Fruit fly (Drosophila melanogaster) whole organism, embryonic: Measurements from ENCODE around the gene Cpsf100.
A peak's percentile ranks its signal among the peaks of the same experiment; 100 is the strongest.

Source experiments
- Aef1 ChIP-seq: fragments of 200-800 bp; sonication (Bioruptor generic); IDR thresholded peaks from 3 replicates; pipeline ENCODE4 v1.3.6; 2022; ENCODE audit warnings: missing biosample characterization, missing genetic modification characterization
- BtbVII ChIP-seq: fragments of 200-800 bp; sonication (Bioruptor generic); optimal IDR thresholded peaks from 3 replicates; lab custom pipeline; 2017; ENCODE audit warnings: missing biosample characterization, mild to moderate bottlenecking, missing genetic modification characterization
- CG11247 ChIP-seq: fragments of 200-800 bp; sonication (Bioruptor generic); IDR thresholded peaks from 2 replicates; pipeline ENCODE4 v1.3.6; 2022; ENCODE audit warnings: missing biosample characterization, missing genetic modification characterization
- CG11723 ChIP-seq: fragments of 200-800 bp; sonication (Bioruptor generic); optimal IDR thresholded peaks from 2 replicates; lab custom pipeline; 2017; ENCODE audit warnings: missing biosample characterization, mild to moderate bottlenecking, missing genetic modification characterization
- CG13775 ChIP-seq: fragments of 200-800 bp; sonication (Bioruptor generic); optimal IDR thresholded peaks from 3 replicates; lab custom pipeline; 2017; ENCODE audit warnings: missing biosample characterization, mild to moderate bottlenecking, missing genetic modification characterization
- CG15073 ChIP-seq: fragments of 200-800 bp; sonication (Bioruptor generic); optimal IDR thresholded peaks from 2 replicates; lab custom pipeline; 2016; ENCODE audit warnings: missing biosample characterization, missing genetic modification characterization
- CG17359 ChIP-seq: fragments of 200-800 bp; sonication (Bioruptor generic); optimal IDR thresholded peaks from 3 replicates; lab custom pipeline; 2018; ENCODE audit warnings: missing biosample characterization, mild to moderate bottlenecking, missing genetic modification characterization, moderate library complexity
- CG17612 ChIP-seq: fragments of 200-800 bp; sonication (Bioruptor generic); IDR thresholded peaks from 2 replicates; pipeline ENCODE4 v1.3.6; 2022; ENCODE audit warnings: missing biosample characterization, missing genetic modification characterization
- CG2875 ChIP-seq: fragments of 200-800 bp; sonication (Bioruptor generic); optimal IDR thresholded peaks from 2 replicates; lab custom pipeline; 2017; ENCODE audit warnings: missing biosample characterization, mild to moderate bottlenecking, missing genetic modification characterization, missing genetic modification reagents
- CG31365 ChIP-seq: fragments of 200-800 bp; sonication (Bioruptor generic); optimal IDR thresholded peaks from 2 replicates; lab custom pipeline; 2018; ENCODE audit warnings: missing biosample characterization, mild to moderate bottlenecking, missing genetic modification characterization
- CG6654 ChIP-seq: fragments of 200-800 bp; sonication (Bioruptor generic); optimal IDR thresholded peaks from 2 replicates; lab custom pipeline; 2017; ENCODE audit warnings: missing biosample characterization, mild to moderate bottlenecking, missing genetic modification characterization
- CG7556 ChIP-seq: fragments of 200-800 bp; sonication (Bioruptor generic); optimal IDR thresholded peaks from 2 replicates; lab custom pipeline; 2017; ENCODE audit warnings: missing biosample characterization, mild to moderate bottlenecking, missing genetic modification characterization
- CG8359 ChIP-seq: fragments of 200-800 bp; sonication (Bioruptor generic); optimal IDR thresholded peaks from 2 replicates; lab custom pipeline; 2017; ENCODE audit warnings: missing biosample characterization, mild to moderate bottlenecking, missing genetic modification characterization, borderline replicate concordance
- CG9932 ChIP-seq: fragments of 200-800 bp; sonication (Bioruptor generic); IDR thresholded peaks from 2 replicates; pipeline ENCODE4 v1.3.6; 2022; ENCODE audit warnings: missing biosample characterization, missing genetic modification characterization
- Camta ChIP-seq: fragments of 200-800 bp; sonication (Bioruptor generic); optimal IDR thresholded peaks from 2 replicates; lab custom pipeline; 2016; ENCODE audit warnings: missing biosample characterization, missing genetic modification characterization
- CrebB ChIP-seq: fragments of 200-800 bp; sonication (Bioruptor generic); optimal IDR thresholded peaks from 3 replicates; lab custom pipeline; 2018; ENCODE audit warnings: missing biosample characterization, mild to moderate bottlenecking, missing genetic modification characterization
- D19B ChIP-seq: fragments of 200-800 bp; sonication (Bioruptor generic); optimal IDR thresholded peaks from 2 replicates; lab custom pipeline; 2017; ENCODE audit warnings: missing biosample characterization, mild to moderate bottlenecking, missing genetic modification characterization
- Dref ChIP-seq: fragments of 200-800 bp; sonication (Bioruptor generic); IDR thresholded peaks from 2 replicates; pipeline ENCODE4 v1.3.6; 2022; ENCODE audit warnings: missing biosample characterization, missing genetic modification characterization
- Eip74EF ChIP-seq, 2 experiments: fragments of 200-800 bp in 1 of 2; fragments of >200 bp in 1 of 2; sonication (Bioruptor generic) in 1 of 2; optimal IDR thresholded peaks; 2 replicates each; lab custom pipeline; 2017 to 2019; ENCODE audit warnings: missing biosample characterization in 2 of 2, missing genetic modification characterization in 2 of 2, mild to moderate bottlenecking in 1 of 2, moderate library complexity in 1 of 2
- Fer2 ChIP-seq: fragments of 200-800 bp; sonication (Bioruptor generic); optimal IDR thresholded peaks from 2 replicates; lab custom pipeline; 2018; ENCODE audit warnings: missing biosample characterization, mild to moderate bottlenecking, missing genetic modification characterization, moderate library complexity
- HLH4C ChIP-seq: fragments of 200-800 bp; sonication (Bioruptor generic); IDR thresholded peaks from 3 replicates; pipeline ENCODE4 v1.3.6; 2022; ENCODE audit warnings: missing biosample characterization, missing genetic modification characterization; ENCODE audit not compliant: partially characterized antibody
- Hmr ChIP-seq: fragments of 200-800 bp; sonication (Bioruptor generic); optimal IDR thresholded peaks from 3 replicates; lab custom pipeline; 2017; ENCODE audit warnings: mild to moderate bottlenecking, missing biosample characterization, missing genetic modification reagents, missing genetic modification characterization
- Hr3 ChIP-seq: fragments of 200-800 bp; sonication (Bioruptor generic); optimal IDR thresholded peaks from 3 replicates; lab custom pipeline; 2016; ENCODE audit warnings: missing biosample characterization, missing genetic modification characterization
- Mes4 ChIP-seq: fragments of 200-800 bp; sonication (Bioruptor generic); optimal IDR thresholded peaks from 2 replicates; lab custom pipeline; 2016; ENCODE audit warnings: missing biosample characterization, missing genetic modification characterization
- NC2α ChIP-seq: fragments of 200-800 bp; sonication (Bioruptor generic); optimal IDR thresholded peaks from 2 replicates; lab custom pipeline; 2016; ENCODE audit warnings: missing biosample characterization, missing genetic modification characterization
- NfI ChIP-seq: fragments of 200-800 bp; sonication (Bioruptor generic); optimal IDR thresholded peaks from 3 replicates; lab custom pipeline; 2018; ENCODE audit warnings: missing biosample characterization, mild to moderate bottlenecking, missing genetic modification characterization, moderate library complexity
- Opbp ChIP-seq: fragments of 200-800 bp; sonication (Bioruptor generic); IDR thresholded peaks from 3 replicates; pipeline ENCODE4 v1.3.6; 2022; ENCODE audit warnings: missing biosample characterization, missing genetic modification characterization; ENCODE audit not compliant: partially characterized antibody
- Poxn ChIP-seq: fragments of 200-800 bp; sonication (Bioruptor generic); IDR thresholded peaks from 2 replicates; pipeline ENCODE4 v1.3.6; 2022; ENCODE audit warnings: missing biosample characterization, missing genetic modification characterization
- Rfx ChIP-seq: fragments of 200-800 bp; sonication (Bioruptor generic); IDR thresholded peaks from 2 replicates; pipeline ENCODE4 v1.3.6; 2022; ENCODE audit warnings: missing biosample characterization, missing genetic modification characterization
- Sin3A ChIP-seq: fragments of >200 bp; optimal IDR thresholded peaks from 2 replicates; lab custom pipeline; 2018
- Ssrp ChIP-seq: fragments of 200-800 bp; sonication (Bioruptor generic); optimal IDR thresholded peaks from 2 replicates; lab custom pipeline; 2018; ENCODE audit warnings: missing biosample characterization, mild to moderate bottlenecking, missing genetic modification characterization, moderate library complexity
- al ChIP-seq: fragments of 200-800 bp; sonication (Bioruptor generic); IDR thresholded peaks from 2 replicates; pipeline ENCODE4 v1.3.6; 2022; ENCODE audit warnings: missing biosample characterization, missing genetic modification characterization
- bcd ChIP-seq: fragments of 200-800 bp; sonication (Bioruptor generic); optimal IDR thresholded peaks from 2 replicates; lab custom pipeline; 2017; ENCODE audit warnings: missing biosample characterization, mild to moderate bottlenecking, missing genetic modification characterization
- btn ChIP-seq: fragments of 200-800 bp; sonication (Bioruptor generic); optimal IDR thresholded peaks from 2 replicates; lab custom pipeline; 2016; ENCODE audit warnings: missing biosample characterization, missing genetic modification characterization
- chif ChIP-seq, 2 experiments: fragments of 200-800 bp; sonication (Bioruptor generic); optimal IDR thresholded peaks; 3 replicates each; lab custom pipeline; 2016; ENCODE audit warnings: missing biosample characterization in 2 of 2, missing genetic modification characterization in 2 of 2
- crol ChIP-seq: fragments of 200-800 bp; sonication (Bioruptor generic); IDR thresholded peaks from 2 replicates; pipeline ENCODE4 v1.3.6; 2022; ENCODE audit warnings: missing biosample characterization, missing genetic modification characterization
- dati ChIP-seq: fragments of 200-800 bp; sonication (Bioruptor generic); IDR thresholded peaks from 2 replicates; pipeline ENCODE4 v1.3.6; 2022; ENCODE audit warnings: missing biosample characterization, missing genetic modification characterization
- gem ChIP-seq: fragments of 200-800 bp; sonication (Bioruptor generic); optimal IDR thresholded peaks from 2 replicates; lab custom pipeline; 2019; ENCODE audit warnings: missing biosample characterization, mild to moderate bottlenecking, missing genetic modification characterization, moderate library complexity
- gfzf ChIP-seq: fragments of 200-800 bp; sonication (Bioruptor generic); optimal IDR thresholded peaks from 2 replicates; lab custom pipeline; 2016; ENCODE audit warnings: missing biosample characterization, mild to moderate bottlenecking, missing genetic modification characterization, moderate library complexity
- oc ChIP-seq: fragments of 200-800 bp; sonication (Bioruptor generic); optimal IDR thresholded peaks from 2 replicates; lab custom pipeline; 2018; ENCODE audit warnings: missing biosample characterization, mild to moderate bottlenecking, missing genetic modification characterization, moderate library complexity
- org-1 ChIP-seq: fragments of 200-800 bp; sonication (Bioruptor generic); optimal IDR thresholded peaks from 2 replicates; lab custom pipeline; 2017; ENCODE audit warnings: missing biosample characterization, missing genetic modification characterization
- p53 ChIP-seq: fragments of 200-800 bp; sonication (Bioruptor generic); optimal IDR thresholded peaks from 2 replicates; lab custom pipeline; 2016; ENCODE audit warnings: missing biosample characterization, missing genetic modification characterization
- ranshi ChIP-seq: fragments of 200-800 bp; sonication (Bioruptor generic); IDR thresholded peaks from 2 replicates; pipeline ENCODE4 v1.3.6; 2022; ENCODE audit warnings: missing biosample characterization, missing genetic modification characterization
- sob ChIP-seq: fragments of 200-800 bp; sonication (Bioruptor generic); IDR thresholded peaks from 2 replicates; pipeline ENCODE4 v1.3.6; 2022; ENCODE audit warnings: missing biosample characterization, missing genetic modification characterization
- sr ChIP-seq: fragments of 200-800 bp; sonication (Bioruptor generic); IDR thresholded peaks from 3 replicates; pipeline ENCODE4 v1.3.6; 2022; ENCODE audit warnings: missing biosample characterization, missing genetic modification characterization
- tap ChIP-seq: fragments of 200-800 bp; optimal IDR thresholded peaks from 3 replicates; lab custom pipeline; 2019; ENCODE audit warnings: missing biosample characterization, mild to moderate bottlenecking, missing genetic modification characterization, moderate library complexity
- wor ChIP-seq: fragments of 200-800 bp; sonication (Bioruptor generic); IDR thresholded peaks from 2 replicates; pipeline ENCODE4 v1.3.6; 2022; ENCODE audit warnings: missing biosample characterization, missing genetic modification characterization
- yki ChIP-seq: fragments of >200 bp; optimal IDR thresholded peaks from 3 replicates; lab custom pipeline; 2018
- zen2 ChIP-seq: fragments of 200-800 bp; sonication (Bioruptor generic); IDR thresholded peaks from 3 replicates; pipeline ENCODE4 v1.3.6; 2022; ENCODE audit warnings: missing biosample characterization, missing genetic modification characterization; ENCODE audit not compliant: partially characterized antibody
- zfh2 ChIP-seq: fragments of 200-800 bp; sonication (Bioruptor generic); optimal IDR thresholded peaks from 2 replicates; lab custom pipeline; 2016; ENCODE audit warnings: missing biosample characterization, missing genetic modification characterization

The Cpsf100 gene

dm6 chr3R:29040526-29041195 lies 6.3 kb downstream of the Cpsf100 start (continued):
- TF ChIP-seq oc, result no peak
- TF ChIP-seq NC2α (GFP tag; lab: Kevin White, UChicago), result no peak
- peak; percentile 80 for TF ChIP-seq CG7556 (GFP tag; lab: Kevin White, UChicago)
- TF ChIP-seq CG11723, result no peak
- no peak for TF ChIP-seq yki (lab: Kevin White, UChicago)
- peak; percentile 71 for TF ChIP-seq tap (tag; lab: Kevin White, UChicago)
- TF ChIP-seq Poxn, result no peak
- peak; percentile 46; the same call in 1 of the 3 replicates for TF ChIP-seq Aef1 (GFP tag; lab: Robert Waterston, UW)
- no peak for TF ChIP-seq Eip74EF (GFP tag; optimal IDR thresholded peaks at IDR 0.05; lab: Kevin White, UChicago)
- TF ChIP-seq Rfx (GFP tag; lab: Robert Waterston, UW), result peak; percentile 63; the same call in 1 of the 2 replicates
- peak; percentile 17 for TF ChIP-seq CrebB (tag; lab: Kevin White, UChicago)
- TF ChIP-seq zfh2 (GFP tag; lab: Kevin White, UChicago), result no peak
- TF ChIP-seq Mes4 (GFP tag; lab: Kevin White, UChicago), result no peak
- TF ChIP-seq NfI (GFP tag; lab: Kevin White, UChicago), result peak; percentile 68
- peak; percentile 72 for TF ChIP-seq org-1 (GFP tag; lab: Kevin White, UChicago)
- peak; percentile 74 for TF ChIP-seq CG17359 (tag; lab: Kevin White, UChicago)
- no peak for TF ChIP-seq Camta
- TF ChIP-seq Fer2 (tag; lab: Kevin White, UChicago), result peak; percentile 0
- 0 out of 2 replicates have a peak, but pooled peaks have one; percentile 11 for TF ChIP-seq ranshi
- peak; percentile 56 for TF ChIP-seq Ssrp (tag; lab: Kevin White, UChicago)
- no peak for TF ChIP-seq btn (GFP tag; lab: Kevin White, UChicago)
- no peak for TF ChIP-seq bcd (GFP tag; lab: Kevin White, UChicago)
- TF ChIP-seq dati (GFP tag; lab: Robert Waterston, UW), result no peak
- peak; percentile 88 for TF ChIP-seq gem (tag; lab: Kevin White, UChicago)
- no peak for TF ChIP-seq Dref (GFP tag; lab: Robert Waterston, UW)
- TF ChIP-seq CG31365 (tag; lab: Kevin White, UChicago), result no peak
- TF ChIP-seq wor (GFP tag; lab: Robert Waterston, UW), result 0 out of 2 replicates have a peak, but pooled peaks have one; percentile 21
- peak; percentile 70 for TF ChIP-seq Hr3 (GFP tag; lab: Kevin White, UChicago)
- no peak for TF ChIP-seq crol (GFP tag; lab: Robert Waterston, UW)
- peak; percentile 51 for TF ChIP-seq CG13775 (GFP tag; lab: Kevin White, UChicago)
- peak; percentile 64 for TF ChIP-seq BtbVII (GFP tag; lab: Kevin White, UChicago)
- TF ChIP-seq CG6654 (GFP tag; lab: Kevin White, UChicago), result peak; percentile 42
- TF ChIP-seq p53 (GFP tag; lab: Kevin White, UChicago), result no peak
- TF ChIP-seq sr (GFP tag; lab: Robert Waterston, UW), result no peak
- TF ChIP-seq chif (GFP tag; optimal IDR thresholded peaks at IDR 0.05; lab: Kevin White, UChicago), result peak in 1 of 2 experiments; percentile 7
- TF ChIP-seq Opbp (GFP tag; lab: Robert Waterston, UW), result no peak
- peak; percentile 59 for TF ChIP-seq D19B (GFP tag; lab: Kevin White, UChicago)
- no peak for TF ChIP-seq CG8359 (GFP tag; lab: Kevin White, UChicago)
- 0 out of 2 replicates have a peak, but pooled peaks have one; percentile 36 for TF ChIP-seq sob (GFP tag; lab: Robert Waterston, UW)
- no peak for TF ChIP-seq gfzf (GFP tag; lab: Kevin White, UChicago)
- TF ChIP-seq zen2 (GFP tag; lab: Robert Waterston, UW), result no peak
- TF ChIP-seq CG17612 (GFP tag; lab: Robert Waterston, UW), result no peak
- TF ChIP-seq CG9932 (GFP tag; lab: Robert Waterston, UW), result peak; percentile 42; the same call in 1 of the 2 replicates
- no peak for TF ChIP-seq HLH4C (GFP tag; lab: Robert Waterston, UW)
- no peak for TF ChIP-seq Sin3A
- TF ChIP-seq Hmr (GFP tag; lab: Kevin White, UChicago), result no peak
- peak; percentile 19 for TF ChIP-seq CG15073 (GFP tag; lab: Kevin White, UChicago)
- peak; percentile 47; the same call in 1 of the 2 replicates for TF ChIP-seq al (GFP tag; lab: Robert Waterston, UW)
- no peak for TF ChIP-seq CG11247
- TF ChIP-seq CG2875, result peak; percentile 2
